Fruit fly (Drosophila melanogaster) whole organism, embryonic: ENCODE results near the gene CG33552.

Experiments
- Aef1 ChIP-seq: fragments of 200-800 bp; sonication (Bioruptor generic); IDR thresholded peaks from 3 replicates; pipeline ENCODE4 v1.3.6; 2022; ENCODE audit warnings: missing biosample characterization, missing genetic modification characterization
- Atf6 ChIP-seq: fragments of 200-800 bp; sonication (Bioruptor generic); IDR thresholded peaks from 2 replicates; pipeline ENCODE4 v1.3.6; 2022; ENCODE audit warnings: missing biosample characterization, missing genetic modification characterization
- CG11560 ChIP-seq: fragments of 200-800 bp; sonication (Bioruptor generic); IDR thresholded peaks from 3 replicates; pipeline ENCODE4 v1.3.6; 2022; ENCODE audit warnings: missing biosample characterization, missing genetic modification characterization
- CG17385 ChIP-seq: fragments of 200-800 bp; sonication (Bioruptor generic); optimal IDR thresholded peaks from 3 replicates; lab custom pipeline; 2018; ENCODE audit warnings: missing biosample characterization, mild to moderate bottlenecking, missing genetic modification characterization
- CG17829 ChIP-seq: fragments of 200-800 bp; optimal IDR thresholded peaks from 2 replicates; lab custom pipeline; 2019; ENCODE audit warnings: missing biosample characterization, mild to moderate bottlenecking, missing genetic modification characterization, moderate library complexity
- CG2120 ChIP-seq: fragments of 200-800 bp; sonication (Bioruptor generic); optimal IDR thresholded peaks from 3 replicates; lab custom pipeline; 2016; ENCODE audit warnings: missing biosample characterization, missing genetic modification characterization
- CG31224 ChIP-seq: fragments of 200-800 bp; sonication (Bioruptor generic); IDR thresholded peaks from 2 replicates; pipeline ENCODE4 v1.3.6; 2022; ENCODE audit warnings: missing biosample characterization, missing genetic modification characterization
- CG31388 ChIP-seq: fragments of 200-800 bp; sonication (Bioruptor generic); optimal IDR thresholded peaks from 2 replicates; lab custom pipeline; 2016; ENCODE audit warnings: missing biosample characterization, missing genetic modification characterization
- CG33557 ChIP-seq: fragments of 200-800 bp; sonication (Bioruptor generic); optimal IDR thresholded peaks from 2 replicates; lab custom pipeline; 2019; ENCODE audit warnings: missing biosample characterization, mild to moderate bottlenecking, missing genetic modification characterization, moderate library complexity
- CG34422 ChIP-seq: fragments of 200-800 bp; sonication (Bioruptor generic); IDR thresholded peaks from 3 replicates; pipeline ENCODE4 v1.3.6; 2022; ENCODE audit warnings: missing biosample characterization, missing genetic modification characterization
- CG3995 ChIP-seq: fragments of 200-800 bp; sonication (Bioruptor generic); optimal IDR thresholded peaks from 3 replicates; lab custom pipeline; 2016; ENCODE audit warnings: missing biosample characterization, missing genetic modification characterization
- CG5953 ChIP-seq: fragments of 200-800 bp; sonication (Bioruptor generic); IDR thresholded peaks from 2 replicates; pipeline ENCODE4 v1.3.6; 2022; ENCODE audit warnings: missing biosample characterization, missing genetic modification characterization
- CG8388 ChIP-seq: fragments of 200-800 bp; sonication (Bioruptor generic); optimal IDR thresholded peaks from 2 replicates; lab custom pipeline; 2019; ENCODE audit warnings: missing biosample characterization, mild to moderate bottlenecking, missing genetic modification characterization, moderate library complexity
- CG9215 ChIP-seq: fragments of 200-800 bp; sonication (Bioruptor generic); IDR thresholded peaks from 2 replicates; pipeline ENCODE4 v1.3.6; 2022; ENCODE audit warnings: missing biosample characterization, missing genetic modification characterization
- CG9876 ChIP-seq: fragments of 200-800 bp; sonication (Bioruptor generic); optimal IDR thresholded peaks from 2 replicates; lab custom pipeline; 2016; ENCODE audit warnings: missing biosample characterization, missing genetic modification characterization
- CkIIα-i1 ChIP-seq: fragments of 200-800 bp; sonication (Bioruptor generic); IDR thresholded peaks from 2 replicates; pipeline ENCODE4 v1.3.6; 2022; ENCODE audit warnings: missing biosample characterization, missing genetic modification characterization
- Eip74EF ChIP-seq, 2 experiments: fragments of 200-800 bp in 1 of 2; fragments of >200 bp in 1 of 2; sonication (Bioruptor generic) in 1 of 2; optimal IDR thresholded peaks; 2 replicates each; lab custom pipeline; 2017 to 2019; ENCODE audit warnings: missing biosample characterization in 2 of 2, missing genetic modification characterization in 2 of 2, mild to moderate bottlenecking in 1 of 2, moderate library complexity in 1 of 2
- Fer3 ChIP-seq: fragments of 200-800 bp; sonication (Bioruptor generic); optimal IDR thresholded peaks from 2 replicates; lab custom pipeline; 2018; ENCODE audit warnings: missing biosample characterization, mild to moderate bottlenecking, missing genetic modification characterization, moderate library complexity
- Hmr ChIP-seq: fragments of 200-800 bp; sonication (Bioruptor generic); optimal IDR thresholded peaks from 3 replicates; lab custom pipeline; 2017; ENCODE audit warnings: mild to moderate bottlenecking, missing biosample characterization, missing genetic modification reagents, missing genetic modification characterization
- Mrtf ChIP-seq: fragments of 200-800 bp; sonication (Bioruptor generic); IDR thresholded peaks from 3 replicates; pipeline ENCODE4 v1.3.6; 2022; ENCODE audit warnings: missing biosample characterization, missing genetic modification characterization
- Nf-YB ChIP-seq: fragments of 200-800 bp; sonication (Bioruptor generic); optimal IDR thresholded peaks from 3 replicates; lab custom pipeline; 2019; ENCODE audit warnings: missing biosample characterization, mild to moderate bottlenecking, missing genetic modification characterization, moderate library complexity
- NfI ChIP-seq: fragments of 200-800 bp; sonication (Bioruptor generic); optimal IDR thresholded peaks from 3 replicates; lab custom pipeline; 2018; ENCODE audit warnings: missing biosample characterization, mild to moderate bottlenecking, missing genetic modification characterization, moderate library complexity
- Sox102F ChIP-seq: fragments of 200-800 bp; sonication (Bioruptor generic); optimal IDR thresholded peaks from 2 replicates; lab custom pipeline; 2018; ENCODE audit warnings: missing biosample characterization, mild to moderate bottlenecking, missing genetic modification characterization, moderate library complexity
- Spps ChIP-seq: fragments of 200-800 bp; sonication (Bioruptor generic); optimal IDR thresholded peaks from 2 replicates; lab custom pipeline; 2018; ENCODE audit warnings: missing biosample characterization, mild to moderate bottlenecking, missing genetic modification characterization
- Stat92E ChIP-seq, 3 experiments: fragments of >200 bp in 2 of 3; fragments of 200-800 bp in 1 of 3; sonication (Bioruptor generic) in 1 of 3; optimal IDR thresholded peaks; 2 replicates each; lab custom pipeline; 2017 to 2019; ENCODE audit warnings: missing biosample characterization in 3 of 3, missing genetic modification characterization in 3 of 3, mild to moderate bottlenecking in 1 of 3, moderate library complexity in 1 of 3
- Xrp1 ChIP-seq: fragments of 200-800 bp; sonication (Bioruptor generic); IDR thresholded peaks from 2 replicates; pipeline ENCODE4 v1.3.6; 2022; ENCODE audit warnings: missing biosample characterization, missing genetic modification characterization
- ap ChIP-seq: fragments of 200-800 bp; sonication (Bioruptor generic); IDR thresholded peaks from 2 replicates; pipeline ENCODE4 v1.3.6; 2022; ENCODE audit warnings: missing biosample characterization, missing genetic modification characterization
- az2 ChIP-seq: fragments of 200-800 bp; sonication (Bioruptor generic); optimal IDR thresholded peaks from 3 replicates; lab custom pipeline; 2016; ENCODE audit warnings: missing biosample characterization, missing genetic modification characterization
- chif ChIP-seq, 2 experiments: fragments of 200-800 bp; sonication (Bioruptor generic); optimal IDR thresholded peaks; 3 replicates each; lab custom pipeline; 2016; ENCODE audit warnings: missing biosample characterization in 2 of 2, missing genetic modification characterization in 2 of 2
- danr ChIP-seq: fragments of 200-800 bp; sonication (Bioruptor generic); IDR thresholded peaks from 2 replicates; pipeline ENCODE4 v1.3.6; 2022; ENCODE audit warnings: missing biosample characterization, missing genetic modification characterization
- dmrt11E ChIP-seq: fragments of 200-800 bp; sonication (Bioruptor generic); optimal IDR thresholded peaks from 3 replicates; lab custom pipeline; 2018; ENCODE audit warnings: missing biosample characterization, mild to moderate bottlenecking, missing genetic modification characterization, moderate library complexity
- emc ChIP-seq: fragments of 200-800 bp; sonication (Bioruptor generic); optimal IDR thresholded peaks from 2 replicates; lab custom pipeline; 2016; ENCODE audit warnings: missing biosample characterization, missing genetic modification characterization
- gt ChIP-seq: fragments of 200-800 bp; sonication (Bioruptor generic); IDR thresholded peaks from 2 replicates; pipeline ENCODE4 v1.3.6; 2022; ENCODE audit warnings: missing biosample characterization, missing genetic modification characterization
- hbn ChIP-seq: fragments of 200-800 bp; sonication (Bioruptor generic); IDR thresholded peaks from 2 replicates; pipeline ENCODE4 v1.3.6; 2022; ENCODE audit warnings: missing biosample characterization, missing genetic modification characterization; ENCODE audit not compliant: partially characterized antibody
- ind ChIP-seq: fragments of 200-800 bp; sonication (Bioruptor generic); optimal IDR thresholded peaks from 3 replicates; lab custom pipeline; 2016; ENCODE audit warnings: missing biosample characterization, missing genetic modification characterization
- insv ChIP-seq, 2 experiments: fragments of 200-800 bp; sonication (Bioruptor generic); optimal IDR thresholded peaks; 3 replicates each; lab custom pipeline; 2016 to 2018; ENCODE audit warnings: missing biosample characterization in 2 of 2, missing genetic modification characterization in 2 of 2
- nerfin-1 ChIP-seq: fragments of 200-800 bp; sonication (Bioruptor generic); optimal IDR thresholded peaks from 3 replicates; lab custom pipeline; 2019; ENCODE audit warnings: missing biosample characterization, mild to moderate bottlenecking, missing genetic modification characterization, moderate library complexity
- pnt ChIP-seq: fragments of 200-800 bp; sonication (Bioruptor generic); optimal IDR thresholded peaks from 3 replicates; lab custom pipeline; 2016; ENCODE audit warnings: missing biosample characterization, missing genetic modification characterization
- sc ChIP-seq, 3 experiments: fragments of >200 bp in 2 of 3; fragments of 200-800 bp in 1 of 3; sonication (Bioruptor generic) in 1 of 3; optimal IDR thresholded peaks; 2 replicates in 2 of 3; 3 replicates in 1 of 3; lab custom pipeline; 2017; ENCODE audit warnings: mild to moderate bottlenecking in 1 of 3, missing biosample characterization in 1 of 3, missing genetic modification characterization in 1 of 3, missing genetic modification reagents in 1 of 3
- sd ChIP-seq: fragments of 200-800 bp; sonication (Bioruptor generic); optimal IDR thresholded peaks from 3 replicates; lab custom pipeline; 2018; ENCODE audit warnings: missing biosample characterization, mild to moderate bottlenecking, missing genetic modification characterization, moderate library complexity
- sisA ChIP-seq: fragments of 200-800 bp; sonication (Bioruptor generic); IDR thresholded peaks from 2 replicates; pipeline ENCODE4 v1.3.6; 2022; ENCODE audit warnings: missing biosample characterization, missing genetic modification characterization
- slbo ChIP-seq: fragments of 200-800 bp; sonication (Bioruptor generic); IDR thresholded peaks from 2 replicates; pipeline ENCODE4 v1.3.6; 2022; ENCODE audit warnings: missing biosample characterization, missing genetic modification characterization
- slp2 ChIP-seq: fragments of 200-800 bp; sonication (Bioruptor generic); optimal IDR thresholded peaks from 2 replicates; lab custom pipeline; 2016; ENCODE audit warnings: missing biosample characterization, missing genetic modification characterization
- ssp ChIP-seq: fragments of 200-800 bp; sonication (Bioruptor generic); IDR thresholded peaks from 2 replicates; pipeline ENCODE4 v1.3.6; 2022; ENCODE audit warnings: missing biosample characterization, missing genetic modification characterization
- trh ChIP-seq: fragments of 200-800 bp; sonication (Bioruptor generic); optimal IDR thresholded peaks from 2 replicates; lab custom pipeline; 2016; ENCODE audit warnings: missing biosample characterization, missing genetic modification characterization
- vfl ChIP-seq: fragments of 200-800 bp; sonication (Bioruptor generic); optimal IDR thresholded peaks from 2 replicates; lab custom pipeline; 2016; ENCODE audit warnings: missing biosample characterization, missing genetic modification characterization
- vvl ChIP-seq: fragments of 200-800 bp; sonication (Bioruptor generic); IDR thresholded peaks from 2 replicates; pipeline ENCODE4 v1.3.6; 2022; ENCODE audit warnings: missing biosample characterization, missing genetic modification characterization
- zen2 ChIP-seq: fragments of 200-800 bp; sonication (Bioruptor generic); IDR thresholded peaks from 3 replicates; pipeline ENCODE4 v1.3.6; 2022; ENCODE audit warnings: missing biosample characterization, missing genetic modification characterization; ENCODE audit not compliant: partially characterized antibody
- zf30C ChIP-seq: fragments of 200-800 bp; sonication (Bioruptor generic); optimal IDR thresholded peaks from 3 replicates; lab custom pipeline; 2018; ENCODE audit warnings: missing biosample characterization, mild to moderate bottlenecking, missing genetic modification characterization
- zfh2 ChIP-seq: fragments of 200-800 bp; sonication (Bioruptor generic); optimal IDR thresholded peaks from 2 replicates; lab custom pipeline; 2016; ENCODE audit warnings: missing biosample characterization, missing genetic modification characterization

Gene CG33552

dm6 chr2L:16643961-16644360 is 38.3 kb upstream of the CG33552 start (continued):
- TF ChIP-seq slp2 (GFP tag; lab: Kevin White, UChicago) (peak; percentile 3), vvl (GFP tag; lab: Robert Waterston, UW) (peak; percentile 65), CG2120 (peak; percentile 73), CG5953 (GFP tag; lab: Robert Waterston, UW) (no peak), sisA (GFP tag; lab: Robert Waterston, UW) (peak; percentile 35), az2 (GFP tag; lab: Kevin White, UChicago) (peak; percentile 68), danr (GFP tag; lab: Robert Waterston, UW) (peak; percentile 45; the same call in 1 of the 2 replicates), Xrp1 (GFP tag; lab: Robert Waterston, UW) (peak; percentile 73), sc (optimal IDR thresholded peaks at IDR 0.05; lab: Kevin White, UChicago) (no peak), sc (GFP tag; optimal IDR thresholded peaks at IDR 0.05; lab: Kevin White, UChicago) (peak; percentile 29), CG31388 (GFP tag; lab: Kevin White, UChicago) (peak; percentile 33), Nf-YB (GFP tag; lab: Kevin White, UChicago) (peak; percentile 38), ind (GFP tag; lab: Kevin White, UChicago) (peak; percentile 70), CG11560 (tag; lab: Robert Waterston, UW) (0 out of 3 replicates have a peak, but pooled peaks have one; percentile 29), Mrtf (GFP tag; lab: Robert Waterston, UW) (0 out of 3 replicates have a peak, but pooled peaks have one; percentile 58), slbo (GFP tag; lab: Robert Waterston, UW) (peak; percentile 69), ssp (GFP tag; lab: Robert Waterston, UW) (0 out of 2 replicates have a peak, but pooled peaks have one; percentile 32), ap (peak; percentile 31; the same call in 1 of the 2 replicates), zf30C (GFP tag; lab: Kevin White, UChicago) (no peak), CG3995 (GFP tag; lab: Kevin White, UChicago) (peak; percentile 15), CG9215 (GFP tag; lab: Robert Waterston, UW) (peak; percentile 51), zfh2 (peak; percentile 37), CG17385 (peak; percentile 73), sd (no peak), nerfin-1 (tag; lab: Kevin White, UChicago) (peak; percentile 41), Sox102F (GFP tag; lab: Kevin White, UChicago) (peak; percentile 82), Fer3 (tag; lab: Kevin White, UChicago) (peak; percentile 68), vfl (GFP tag; lab: Kevin White, UChicago) (no peak), Stat92E (GFP tag; optimal IDR thresholded peaks at IDR 0.05; lab: Kevin White, UChicago) (no peak), chif (GFP tag; optimal IDR thresholded peaks at IDR 0.05; lab: Kevin White, UChicago) (peak; percentile 35 to 66), gt (GFP tag; lab: Robert Waterston, UW) (no peak), zen2 (GFP tag; lab: Robert Waterston, UW) (no peak), trh (GFP tag; lab: Kevin White, UChicago) (no peak), Aef1 (GFP tag; lab: Robert Waterston, UW) (no peak), hbn (GFP tag; lab: Robert Waterston, UW) (no peak), CG8388 (peak; percentile 55), CG17829 (peak; percentile 8), CG9876 (GFP tag; lab: Kevin White, UChicago) (no peak), Hmr (GFP tag; lab: Kevin White, UChicago) (peak; percentile 77), Atf6 (GFP tag; lab: Robert Waterston, UW) (no peak; the same call in 1 of the 2 replicates), pnt (GFP tag; lab: Kevin White, UChicago) (peak; percentile 34), CG31224 (no peak), CG33557 (GFP tag; lab: Kevin White, UChicago) (peak; percentile 1), dmrt11E (tag; lab: Kevin White, UChicago) (peak; percentile 51), insv (GFP tag; optimal IDR thresholded peaks at IDR 0.05; lab: Kevin White, UChicago) (no peak), NfI (GFP tag; lab: Kevin White, UChicago) (peak; percentile 54), Eip74EF (GFP tag; optimal IDR thresholded peaks at IDR 0.05; lab: Kevin White, UChicago) (peak in 1 of 2 experiments; percentile 28), Spps (tag; lab: Kevin White, UChicago) (peak; percentile 4), CkIIα-i1 (GFP tag; lab: Robert Waterston, UW) (no peak), CG34422 (GFP tag; lab: Robert Waterston, UW) (peak; percentile 63; the same call in 2 of the 3 replicates), emc (GFP tag; lab: Kevin White, UChicago) (no peak)
